Fruit fly (Drosophila melanogaster): ENCODE measurements around the gene fru.

fru gene

DNA sequence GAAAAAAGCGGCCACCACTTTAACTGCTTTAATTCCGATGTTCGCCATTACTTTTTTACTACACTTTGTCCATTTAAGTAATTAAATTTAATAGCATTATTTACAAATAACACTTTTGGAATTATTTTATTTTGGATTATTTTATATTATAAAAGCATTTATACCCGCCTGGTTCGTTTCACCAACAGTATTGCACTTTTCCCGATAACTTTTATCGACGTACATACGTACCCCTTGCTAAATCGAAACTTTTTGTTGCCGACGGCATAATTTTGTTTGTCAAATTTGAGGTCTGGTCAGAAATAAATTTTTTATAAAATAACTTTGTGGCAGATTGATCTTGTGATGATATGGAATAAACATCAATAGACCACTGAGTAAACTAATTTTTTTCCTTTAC lies 14.2 kb upstream of the fru start, which contains the start of gene CG7691:
TSS of gene CG7691 (plus strand) at position 301 of the 400 bp plus-strand sequence.
- no peak for TF ChIP-seq Myc (optimal IDR thresholded peaks at IDR 0.05)
- no peak for TF ChIP-seq insv (optimal IDR thresholded peaks at IDR 0.05)
- TF ChIP-seq psq (optimal IDR thresholded peaks at IDR 0.05): no peak
- TF ChIP-seq Sin3A (optimal IDR thresholded peaks at IDR 0.05): no peak
- no peak for TF ChIP-seq ttk (optimal IDR thresholded peaks at IDR 0.05)
- TF ChIP-seq h (optimal IDR thresholded peaks at IDR 0.05): no peak

DNA sequence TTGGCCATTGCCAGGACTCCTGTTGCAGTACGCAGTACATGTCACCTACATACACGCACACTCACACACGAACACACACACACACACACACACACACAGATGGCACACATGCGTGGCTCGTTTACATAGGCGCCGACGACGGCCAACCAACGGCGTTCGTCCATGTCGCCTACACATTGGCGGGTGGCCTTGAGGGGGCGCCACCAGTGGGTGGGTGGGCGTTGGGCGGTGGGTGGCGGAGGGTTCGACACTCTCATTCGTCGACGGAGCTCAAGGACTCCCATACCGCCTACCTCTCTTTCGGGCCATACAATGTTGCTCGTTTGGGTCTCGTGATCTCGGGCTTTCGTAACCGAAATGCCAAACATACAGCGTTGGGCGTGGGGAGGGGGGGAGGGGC lies 3.4 kb upstream of the fru start:
- TF ChIP-seq h (optimal IDR thresholded peaks at IDR 0.05) (no peak), insv (optimal IDR thresholded peaks at IDR 0.05) (no peak), ttk (optimal IDR thresholded peaks at IDR 0.05) (no peak), psq (optimal IDR thresholded peaks at IDR 0.05) (no peak), Myc (optimal IDR thresholded peaks at IDR 0.05) (no peak), Sin3A (optimal IDR thresholded peaks at IDR 0.05) (no peak)

DNA sequence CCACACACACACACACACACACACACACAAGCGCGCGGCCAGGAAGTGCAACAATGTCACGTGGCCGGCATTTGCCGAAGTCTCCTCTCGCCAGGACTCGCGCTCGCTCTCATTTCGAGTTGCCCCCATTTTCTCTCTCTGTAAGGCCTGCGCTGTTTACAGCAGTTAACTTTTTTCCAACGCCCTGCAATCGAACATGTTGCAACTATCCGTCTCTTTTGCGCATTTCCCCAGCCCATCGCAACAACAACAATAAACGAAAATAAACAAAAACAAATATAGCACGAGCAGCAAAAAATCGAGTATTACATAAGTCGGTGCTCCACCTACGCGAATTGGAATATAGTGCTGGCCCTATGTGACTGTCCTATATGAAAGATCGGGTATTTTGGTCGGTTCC lies 1.6 kb upstream of the fru start:
- TF ChIP-seq Sin3A (optimal IDR thresholded peaks at IDR 0.05): no peak

DNA sequence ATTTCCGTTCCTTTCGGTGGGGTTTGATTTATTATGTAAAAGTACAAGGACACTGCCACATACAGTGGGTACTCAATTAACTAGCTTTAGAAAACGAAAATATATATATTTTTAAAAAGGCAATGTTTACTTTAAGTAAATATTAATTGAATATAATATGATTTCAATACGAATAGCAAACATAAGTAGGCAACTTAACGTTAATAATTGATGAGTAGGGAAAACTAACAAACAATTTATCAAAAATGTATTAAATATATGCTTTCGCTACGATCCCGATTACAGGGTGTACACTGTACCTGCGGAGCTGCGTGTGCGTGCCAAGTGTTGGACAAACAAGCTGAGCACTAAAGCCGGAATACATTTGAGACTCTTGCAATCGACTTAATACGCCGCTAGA lies 773 bp upstream of the fru start:
- no peak for TF ChIP-seq h (optimal IDR thresholded peaks at IDR 0.05)
- no peak for TF ChIP-seq Sin3A (optimal IDR thresholded peaks at IDR 0.05)
- no peak for TF ChIP-seq psq (optimal IDR thresholded peaks at IDR 0.05)
- TF ChIP-seq ttk (optimal IDR thresholded peaks at IDR 0.05): no peak
- TF ChIP-seq insv (optimal IDR thresholded peaks at IDR 0.05): no peak
- TF ChIP-seq Myc (optimal IDR thresholded peaks at IDR 0.05): no peak

DNA sequence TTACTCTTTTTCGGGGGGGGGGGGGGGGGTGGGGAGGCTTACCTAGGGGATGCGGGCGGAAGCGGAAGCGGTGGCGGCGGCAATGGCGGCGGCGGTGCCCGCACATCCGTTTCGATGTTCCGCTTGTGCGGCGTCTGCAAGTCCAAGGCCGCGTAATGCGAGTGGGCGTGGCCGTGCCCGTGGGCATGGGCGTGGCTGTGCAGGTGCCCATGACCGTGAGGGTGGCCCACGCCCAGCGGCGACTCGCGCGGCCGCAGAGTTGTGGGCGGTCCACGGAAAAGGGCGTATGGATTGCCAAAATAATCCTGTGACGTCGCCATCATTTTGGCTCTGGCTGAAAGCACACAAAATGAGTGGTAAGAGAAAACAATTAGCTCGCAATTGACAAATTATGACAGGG lies 30.4 kb downstream of the fru start:
- TF ChIP-seq Myc (optimal IDR thresholded peaks at IDR 0.05) (no peak), h (optimal IDR thresholded peaks at IDR 0.05) (no peak), Sin3A (optimal IDR thresholded peaks at IDR 0.05) (no peak), insv (optimal IDR thresholded peaks at IDR 0.05) (no peak), ttk (optimal IDR thresholded peaks at IDR 0.05) (no peak), psq (optimal IDR thresholded peaks at IDR 0.05) (no peak)

DNA sequence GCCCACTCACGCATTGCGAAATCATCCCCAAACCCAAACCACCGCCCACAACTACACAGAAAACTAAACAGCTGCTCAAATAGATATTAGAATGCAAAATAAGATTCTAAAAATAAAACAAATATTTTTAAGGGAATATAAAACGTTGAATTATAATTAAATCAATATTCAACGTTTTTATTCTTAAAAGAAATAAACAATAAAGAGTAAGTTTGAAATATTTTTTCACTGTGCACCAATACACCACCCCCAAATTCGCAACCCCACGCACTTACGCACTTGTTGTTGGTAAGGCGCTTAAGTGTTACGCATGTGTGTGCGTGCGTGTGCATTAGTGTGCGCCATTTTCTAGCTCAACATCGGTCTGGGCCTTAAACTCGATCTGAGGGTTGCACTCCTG lies 37.0 kb downstream of the fru start:
- no peak for TF ChIP-seq Sin3A (optimal IDR thresholded peaks at IDR 0.05)
- no peak for TF ChIP-seq h (optimal IDR thresholded peaks at IDR 0.05)
- TF ChIP-seq psq (optimal IDR thresholded peaks at IDR 0.05): no peak
- TF ChIP-seq ttk (optimal IDR thresholded peaks at IDR 0.05): no peak
- no peak for TF ChIP-seq Myc (optimal IDR thresholded peaks at IDR 0.05)
- no peak for TF ChIP-seq insv (optimal IDR thresholded peaks at IDR 0.05)

DNA sequence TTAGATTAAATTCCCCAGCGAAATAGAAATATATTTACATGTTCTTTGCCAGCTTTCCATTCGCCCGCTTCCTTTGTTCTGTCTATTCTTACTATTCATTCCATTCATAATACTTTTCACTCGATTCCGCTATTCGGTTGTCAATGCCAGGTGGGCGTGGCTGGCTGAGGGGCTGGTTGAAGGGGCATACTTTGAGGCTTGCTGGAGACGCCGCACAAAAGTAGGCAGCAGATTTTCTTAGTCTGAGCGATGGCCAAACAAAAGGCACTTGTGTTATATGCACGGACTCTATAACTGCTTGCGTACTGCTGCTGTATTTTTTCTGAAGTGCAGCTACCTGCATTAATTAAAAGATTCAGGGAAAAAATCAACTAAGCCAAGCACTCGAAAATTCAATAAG lies 37.7 kb downstream of the fru start:
- TF ChIP-seq h (optimal IDR thresholded peaks at IDR 0.05): no peak
- no peak for TF ChIP-seq insv (optimal IDR thresholded peaks at IDR 0.05)
- TF ChIP-seq ttk (optimal IDR thresholded peaks at IDR 0.05): no peak
- no peak for TF ChIP-seq Sin3A (optimal IDR thresholded peaks at IDR 0.05)
- no peak for TF ChIP-seq Myc (optimal IDR thresholded peaks at IDR 0.05)
- no peak for TF ChIP-seq psq (optimal IDR thresholded peaks at IDR 0.05)

DNA sequence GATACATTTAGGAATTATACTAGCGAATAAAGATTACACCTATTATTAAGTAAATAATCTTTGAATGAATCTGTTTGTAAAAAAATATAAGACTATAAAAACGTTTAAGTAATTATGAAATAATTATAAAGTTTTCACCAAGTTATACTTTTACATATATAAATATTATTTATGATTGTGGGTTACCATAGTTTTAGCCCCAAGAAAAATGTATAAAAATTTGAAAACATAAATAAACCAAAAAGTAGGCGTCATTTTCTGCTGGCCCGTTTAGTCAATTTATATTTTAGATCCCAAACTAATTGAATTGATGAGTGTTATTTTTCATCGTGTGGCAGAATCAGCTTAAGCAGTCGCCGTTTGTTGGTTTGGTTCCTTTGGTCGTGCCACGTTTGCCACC lies 46.0 kb downstream of the fru start:
- no peak for TF ChIP-seq h (optimal IDR thresholded peaks at IDR 0.05)
- no peak for TF ChIP-seq insv (optimal IDR thresholded peaks at IDR 0.05)
- no peak for TF ChIP-seq Myc (optimal IDR thresholded peaks at IDR 0.05)
- TF ChIP-seq ttk (optimal IDR thresholded peaks at IDR 0.05): no peak
- no peak for TF ChIP-seq psq (optimal IDR thresholded peaks at IDR 0.05)
- no peak for TF ChIP-seq Sin3A (optimal IDR thresholded peaks at IDR 0.05)

DNA sequence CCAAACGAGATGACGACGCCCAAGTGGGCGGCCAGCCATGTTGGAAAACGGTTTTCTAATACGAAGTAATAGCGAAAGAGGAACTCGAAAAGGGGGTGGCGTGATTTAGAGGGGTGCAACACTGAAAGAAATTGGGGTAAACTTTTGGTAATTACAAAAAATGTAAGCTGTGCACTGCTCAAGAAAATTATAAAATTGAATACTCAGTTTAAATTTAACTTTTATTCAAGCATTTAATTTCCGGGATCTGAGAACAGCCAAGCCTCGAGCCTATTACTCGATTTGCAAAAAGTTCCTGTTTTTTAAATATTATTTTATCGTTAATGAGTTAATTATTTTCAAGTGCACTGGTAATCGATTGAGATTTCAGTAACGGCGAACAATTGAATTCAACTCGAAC lies 51.6 kb downstream of the fru start:
- no peak for TF ChIP-seq insv (optimal IDR thresholded peaks at IDR 0.05)
- no peak for TF ChIP-seq h (optimal IDR thresholded peaks at IDR 0.05)

DNA sequence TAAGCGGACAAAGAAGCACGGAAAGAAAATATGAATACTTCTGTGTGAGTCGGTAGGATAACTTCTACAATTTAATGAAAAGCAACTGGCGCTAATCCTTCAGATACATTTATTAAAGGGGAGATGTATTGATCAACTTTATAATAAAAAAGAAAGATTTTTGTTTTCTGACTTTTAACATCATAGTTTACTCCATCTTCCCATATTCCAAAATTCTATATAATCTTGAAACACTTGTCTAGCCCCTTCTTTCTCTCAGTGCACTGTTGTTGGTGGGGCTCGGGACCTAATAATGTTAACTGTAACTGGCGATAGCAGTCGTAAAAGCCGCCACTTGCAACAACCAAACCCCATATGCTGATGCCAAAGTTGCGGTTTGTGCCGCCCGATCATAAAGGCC lies 53.5 kb downstream of the fru start:
- TF ChIP-seq Sin3A (optimal IDR thresholded peaks at IDR 0.05): no peak
- TF ChIP-seq ttk (optimal IDR thresholded peaks at IDR 0.05): no peak
- TF ChIP-seq insv (optimal IDR thresholded peaks at IDR 0.05): no peak
- no peak for TF ChIP-seq h (optimal IDR thresholded peaks at IDR 0.05)
- no peak for TF ChIP-seq psq (optimal IDR thresholded peaks at IDR 0.05)
- TF ChIP-seq Myc (optimal IDR thresholded peaks at IDR 0.05): no peak

DNA sequence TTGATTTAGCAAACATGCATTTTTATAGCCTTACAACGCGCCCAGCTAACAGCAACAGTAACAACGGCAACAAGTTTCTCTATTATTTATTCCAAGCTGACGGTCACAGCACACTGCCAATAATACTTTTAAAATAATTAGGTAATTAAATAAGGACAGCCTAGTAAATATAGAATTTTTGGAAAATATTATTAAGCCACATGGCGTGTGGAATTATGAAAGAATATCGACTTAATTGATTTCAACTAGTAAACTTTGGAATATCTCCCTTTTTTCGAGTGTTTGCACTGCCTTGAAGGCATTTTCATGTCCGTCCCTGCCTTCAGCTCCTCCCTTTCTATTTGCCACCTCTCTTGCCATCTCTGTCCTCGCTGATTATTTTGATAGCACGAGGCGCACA lies 54.3 kb downstream of the fru start:
- no peak for TF ChIP-seq Myc (optimal IDR thresholded peaks at IDR 0.05)
- no peak for TF ChIP-seq h (optimal IDR thresholded peaks at IDR 0.05)
- TF ChIP-seq Sin3A (optimal IDR thresholded peaks at IDR 0.05): no peak
- TF ChIP-seq psq (optimal IDR thresholded peaks at IDR 0.05): no peak
- no peak for TF ChIP-seq insv (optimal IDR thresholded peaks at IDR 0.05)
- TF ChIP-seq ttk (optimal IDR thresholded peaks at IDR 0.05): no peak

DNA sequence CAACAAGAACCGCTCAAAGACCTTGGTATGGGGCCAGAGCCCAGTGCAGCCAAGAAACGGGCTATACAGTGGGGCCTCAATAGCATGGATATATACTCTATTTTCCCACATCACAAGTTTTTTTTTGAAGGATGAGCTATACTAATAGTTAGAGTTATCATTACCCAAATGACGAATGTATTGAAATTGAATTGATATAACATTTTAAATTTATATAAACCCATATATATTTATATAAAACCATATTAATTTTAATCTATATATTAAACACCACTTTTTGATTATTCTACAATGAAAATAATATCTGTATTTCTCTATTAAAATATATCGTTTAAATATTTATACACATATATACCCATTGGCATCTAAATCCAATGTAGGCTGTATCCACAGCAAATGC lies 54.9 kb downstream of the fru start:
- no peak for TF ChIP-seq ttk (optimal IDR thresholded peaks at IDR 0.05)
- TF ChIP-seq insv (optimal IDR thresholded peaks at IDR 0.05): no peak
- no peak for TF ChIP-seq Myc (optimal IDR thresholded peaks at IDR 0.05)
- no peak for TF ChIP-seq psq (optimal IDR thresholded peaks at IDR 0.05)

DNA sequence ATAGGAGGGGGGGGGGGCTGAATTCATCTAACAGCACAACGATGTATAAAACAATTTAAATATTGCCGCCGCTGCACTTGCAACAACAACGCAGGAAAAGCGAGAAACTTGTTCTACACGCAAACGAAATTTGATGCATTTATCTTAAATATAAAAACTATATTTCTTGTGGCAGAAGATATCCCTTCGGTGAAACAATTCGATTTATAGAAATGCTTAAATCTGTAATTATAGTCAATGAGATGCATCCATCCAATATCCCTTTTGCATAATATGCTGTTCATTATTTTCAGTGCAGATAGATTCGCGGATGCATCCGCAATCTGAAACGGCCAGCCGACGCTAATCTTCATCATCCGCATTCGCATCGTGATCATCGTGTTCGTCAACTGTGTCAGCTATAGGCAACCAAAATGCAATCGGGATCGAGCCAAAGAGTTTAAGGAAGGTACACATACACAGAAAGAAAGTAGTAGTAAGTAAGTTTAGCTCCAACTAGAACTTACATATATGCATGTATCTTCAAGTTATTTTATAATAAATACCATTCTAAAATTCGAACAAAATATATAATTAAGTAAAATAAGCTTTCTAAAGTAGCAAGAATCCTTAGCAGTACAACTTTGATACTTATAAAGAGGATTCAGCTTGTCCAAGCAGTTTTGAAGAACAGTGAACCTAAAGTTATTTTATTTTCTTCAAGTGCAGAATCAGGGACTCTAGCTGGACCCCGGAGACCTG lies 57.4 kb downstream of the fru start:
- no peak for TF ChIP-seq Myc (optimal IDR thresholded peaks at IDR 0.05)
- no peak for TF ChIP-seq h (optimal IDR thresholded peaks at IDR 0.05)
- no peak for TF ChIP-seq psq (optimal IDR thresholded peaks at IDR 0.05)
- no peak for TF ChIP-seq Sin3A (optimal IDR thresholded peaks at IDR 0.05)
- no peak for TF ChIP-seq insv (optimal IDR thresholded peaks at IDR 0.05)
- no peak for TF ChIP-seq ttk (optimal IDR thresholded peaks at IDR 0.05)
